Fruit fly (Drosophila melanogaster) whole organism: Measurements from ENCODE around the gene Prat2.

Experiments used
- pan ChIP-seq: fragments of >200 bp; optimal IDR thresholded peaks from 2 replicates; lab custom pipeline; 2017
- psq ChIP-seq: fragments of >200 bp; optimal IDR thresholded peaks from 2 replicates; lab custom pipeline; 2017

DNA sequence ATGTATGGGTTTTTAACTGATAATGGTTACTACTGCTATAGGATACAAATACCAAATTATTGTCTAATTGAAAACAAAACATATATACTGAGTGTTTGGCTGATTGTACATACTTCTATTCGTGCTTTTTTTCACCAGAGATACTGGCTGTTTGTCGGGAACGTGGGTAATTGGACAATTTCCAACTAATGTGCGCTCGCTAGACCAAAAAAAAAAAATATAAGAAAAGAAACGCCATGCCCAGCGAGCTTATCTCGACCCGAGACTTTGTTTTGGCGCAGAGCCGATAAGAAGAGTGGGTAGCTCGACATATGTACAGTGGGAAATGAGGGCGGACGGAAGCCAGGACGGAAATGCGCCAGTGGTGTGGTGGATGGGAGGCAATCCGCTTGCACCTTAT lies 48.5 kb upstream of the Prat2 start:
- no peak for TF ChIP-seq psq (lab: Kevin White, UChicago)
- TF ChIP-seq pan (lab: Kevin White, UChicago) = no peak
